Worm (Caenorhabditis elegans) whole organism, L4 larva: ENCODE measurements around the gene osm-11.

Experiments used
- F26F4.8 ChIP-seq: fragments of 200-800 bp; sonication (Bioruptor generic); conservative IDR thresholded peaks from 2 replicates; pipeline ENCODE4 v1.3.6; 2022; ENCODE audit warnings: missing genetic modification characterization, missing compliant biosample characterization
- T20F7.1 ChIP-seq: fragments of 200-800 bp; sonication (Bioruptor generic); optimal IDR thresholded peaks from 2 replicates; lab custom pipeline; 2018; ENCODE audit warnings: mild to moderate bottlenecking, missing genetic modification characterization, missing compliant biosample characterization
- ZK337.2 ChIP-seq: fragments of 200-800 bp; sonication (Bioruptor generic); IDR thresholded peaks from 2 replicates; pipeline ENCODE4 v1.3.6; 2022; ENCODE audit warnings: missing genetic modification reagents, missing genetic modification characterization, missing compliant biosample characterization
- aha-1 ChIP-seq: fragments of 150-350 bp; peaks from one replicate; lab custom pipeline; 2014; ENCODE audit warnings: missing biosample characterization, missing genetic modification characterization
- ceh-32 ChIP-seq: sonication (generic microtip); optimal IDR thresholded peaks from 2 replicates; lab custom pipeline; 2016; ENCODE audit warnings: mild to moderate bottlenecking, missing genetic modification characterization, missing compliant biosample characterization; ENCODE audit not compliant: poor library complexity
- ceh-44 ChIP-seq: fragments of 200-800 bp; sonication (Bioruptor generic); IDR thresholded peaks from 2 replicates; pipeline ENCODE4 v1.3.6; 2022; ENCODE audit warnings: missing genetic modification reagents, missing genetic modification characterization, missing compliant biosample characterization
- ctbp-1 ChIP-seq: fragments of 200-800 bp; sonication (Bioruptor generic); IDR thresholded peaks from 2 replicates; pipeline ENCODE4 v1.3.6; 2022; ENCODE audit warnings: missing genetic modification reagents, missing genetic modification characterization, missing compliant biosample characterization
- daf-16 ChIP-seq, 3 experiments: sonication (generic microtip); optimal IDR thresholded peaks; 2 replicates each; lab custom pipeline; 2016 to 2017; ENCODE audit warnings: missing genetic modification characterization in 3 of 3, missing genetic modification reagents in 3 of 3, mild to moderate bottlenecking in 2 of 3, missing compliant biosample characterization in 2 of 3, missing biosample characterization in 1 of 3, moderate library complexity in 1 of 3
- dmd-6 ChIP-seq: fragments of 200-800 bp; sonication (Bioruptor generic); IDR thresholded peaks from 2 replicates; pipeline ENCODE4 v1.3.6; 2022; ENCODE audit warnings: missing genetic modification reagents, missing genetic modification characterization, missing compliant biosample characterization
- dve-1 ChIP-seq: sonication (generic microtip); optimal IDR thresholded peaks from 2 replicates; lab custom pipeline; 2017; ENCODE audit warnings: antibody characterized with exemption, mild to moderate bottlenecking, missing genetic modification characterization, missing compliant biosample characterization; ENCODE audit not compliant: insufficient read depth
- egl-43 ChIP-seq: fragments of 200-800 bp; sonication (Bioruptor generic); IDR thresholded peaks from 2 replicates; pipeline ENCODE4 v1.3.6; 2022; ENCODE audit warnings: missing genetic modification reagents, missing genetic modification characterization, missing compliant biosample characterization
- fos-1 ChIP-seq: fragments of 150-350 bp; optimal IDR thresholded peaks from 2 replicates; lab custom pipeline; 2014; ENCODE audit warnings: missing biosample characterization, missing genetic modification characterization
- hlh-11 ChIP-seq: fragments of 200-800 bp; sonication (Bioruptor generic); optimal IDR thresholded peaks from 2 replicates; lab custom pipeline; 2018; ENCODE audit warnings: mild to moderate bottlenecking, missing genetic modification characterization, missing compliant biosample characterization
- hmg-1.1 ChIP-seq: fragments of 200-800 bp; sonication (Bioruptor generic); IDR thresholded peaks from 2 replicates; pipeline ENCODE4 v1.3.6; 2022; ENCODE audit warnings: missing genetic modification reagents, missing genetic modification characterization, missing compliant biosample characterization
- jun-1 ChIP-seq: fragments of 150-350 bp; optimal IDR thresholded peaks from 2 replicates; lab custom pipeline; 2014; ENCODE audit warnings: missing biosample characterization, missing genetic modification reagents, missing genetic modification characterization
- lin-15B ChIP-seq: fragments of 150-350 bp; sonication (generic microtip); optimal IDR thresholded peaks from 3 replicates; lab custom pipeline; 2014; ENCODE audit warnings: missing biosample characterization, missing genetic modification characterization
- lin-38 ChIP-seq: fragments of 200-800 bp; sonication (Bioruptor generic); IDR thresholded peaks from 2 replicates; pipeline ENCODE4 v1.3.6; 2022; ENCODE audit warnings: missing genetic modification reagents, missing genetic modification characterization, missing compliant biosample characterization
- lsy-2 ChIP-seq, 2 experiments: fragments of 150-350 bp in 1 of 2; sonication (generic microtip) in 1 of 2; optimal IDR thresholded peaks; 2 replicates each; lab custom pipeline; 2014 to 2017; ENCODE audit warnings: missing biosample characterization in 2 of 2, missing genetic modification characterization in 2 of 2
- mes-2 ChIP-seq: sonication (generic microtip); optimal IDR thresholded peaks from 2 replicates; lab custom pipeline; 2016; ENCODE audit warnings: missing genotype, mild to moderate bottlenecking, missing genetic modification characterization, missing compliant biosample characterization; ENCODE audit not compliant: poor library complexity, severe bottlenecking
- nhr-11 ChIP-seq: fragments of 150-350 bp; optimal IDR thresholded peaks from 2 replicates; lab custom pipeline; 2014; ENCODE audit warnings: missing biosample characterization, missing genetic modification characterization
- nhr-111 ChIP-seq: fragments of 200-800 bp; sonication (Bioruptor generic); optimal IDR thresholded peaks from 2 replicates; lab custom pipeline; 2018; ENCODE audit warnings: mild to moderate bottlenecking, missing genetic modification characterization, missing compliant biosample characterization
- nhr-28 ChIP-seq: fragments of 150-350 bp; optimal IDR thresholded peaks from 2 replicates; lab custom pipeline; 2014; ENCODE audit warnings: missing biosample characterization, missing genetic modification characterization
- nhr-42 ChIP-seq: fragments of 200-800 bp; sonication (Bioruptor generic); IDR thresholded peaks from 2 replicates; pipeline ENCODE4 v1.3.6; 2022; ENCODE audit warnings: missing genetic modification characterization, missing compliant biosample characterization
- nhr-48 ChIP-seq: sonication (generic microtip); optimal IDR thresholded peaks from 2 replicates; lab custom pipeline; 2016; ENCODE audit warnings: mild to moderate bottlenecking, missing genetic modification characterization, missing compliant biosample characterization
- nhr-77 ChIP-seq: fragments of 150-350 bp; optimal IDR thresholded peaks from 2 replicates; lab custom pipeline; 2014; ENCODE audit warnings: missing biosample characterization, missing genetic modification characterization
- rbr-2 ChIP-seq: sonication (generic microtip); optimal IDR thresholded peaks from 2 replicates; lab custom pipeline; 2016; ENCODE audit warnings: missing genotype, missing genetic modification characterization, missing compliant biosample characterization
- saeg-2 ChIP-seq: fragments of 200-800 bp; sonication (Bioruptor generic); IDR thresholded peaks from 2 replicates; pipeline ENCODE4 v1.3.6; 2022; ENCODE audit warnings: missing genetic modification reagents, missing genetic modification characterization, missing compliant biosample characterization
- set-16 ChIP-seq: fragments of 200-800 bp; sonication (Bioruptor generic); IDR thresholded peaks from 2 replicates; pipeline ENCODE4 v1.3.6; 2022; ENCODE audit warnings: missing genetic modification reagents, missing genetic modification characterization, missing compliant biosample characterization
- spr-1 ChIP-seq: sonication (generic microtip); optimal IDR thresholded peaks from 2 replicates; lab custom pipeline; 2016; ENCODE audit warnings: mild to moderate bottlenecking, missing genetic modification characterization, missing compliant biosample characterization
- spr-3 ChIP-seq: fragments of 200-800 bp; sonication (Bioruptor generic); optimal IDR thresholded peaks from 2 replicates; lab custom pipeline; 2018; ENCODE audit warnings: mild to moderate bottlenecking, missing genetic modification characterization, missing compliant biosample characterization
- tag-97 ChIP-seq: fragments of 200-800 bp; sonication (Bioruptor generic); IDR thresholded peaks from 2 replicates; pipeline ENCODE4 v1.3.6; 2022; ENCODE audit warnings: missing genetic modification characterization, missing compliant biosample characterization
- tra-1 ChIP-seq: fragments of 200-800 bp; sonication (Bioruptor generic); IDR thresholded peaks from 2 replicates; pipeline ENCODE4 v1.3.6; 2022; ENCODE audit warnings: missing genetic modification reagents, missing genetic modification characterization, missing compliant biosample characterization
- ztf-11 ChIP-seq: fragments of 150-350 bp; optimal IDR thresholded peaks from 2 replicates; lab custom pipeline; 2014; ENCODE audit warnings: missing biosample characterization, missing genetic modification characterization

osm-11 gene

ce11 chrX:17421532-17422078 lies at the start of gene osm-11 (continued):
- TF ChIP-seq ztf-11 (no peak), ceh-44 (GFP tag; lab: Robert Waterston, UW) (no peak), hlh-11 (tag; lab: Kevin White, UChicago) (peak; percentile 51), nhr-111 (GFP tag; lab: Kevin White, UChicago) (no peak), ZK337.2 (GFP tag; lab: Robert Waterston, UW) (no peak), nhr-48 (tag; lab: Kevin White, UChicago) (peak; percentile 87), spr-1 (no peak), lin-38 (no peak), saeg-2 (GFP tag; lab: Robert Waterston, UW) (no peak), ctbp-1 (GFP tag; lab: Robert Waterston, UW) (no peak), nhr-42 (no peak), F26F4.8 (GFP tag; lab: Robert Waterston, UW) (no peak), tag-97 (GFP tag; lab: Robert Waterston, UW) (no peak)

ce11 chrX:17468483-17468882 lies 47.1 kb upstream of the osm-11 start:
- TF ChIP-seq aha-1 (tag; lab: Kevin White, UChicago) = peak; percentile 92
- no peak for TF ChIP-seq nhr-11 (tag; lab: Kevin White, UChicago)

ce11 chrX:17466615-17467014 lies 45.2 kb upstream of the osm-11 start, which contains the start of gene ZK54.3:
Gene ZK54.3 (minus strand): TSS chrX:17467005.
- TF ChIP-seq hmg-1.1 (GFP tag; lab: Robert Waterston, UW) = 0 out of 2 replicates have a peak, but pooled peaks have one; percentile 9
- TF ChIP-seq ctbp-1 (GFP tag; lab: Robert Waterston, UW) = 0 out of 2 replicates have a peak, but pooled peaks have one; percentile 14
- peak; percentile 18 for TF ChIP-seq dve-1 (tag; lab: Kevin White, UChicago)
- no peak for TF ChIP-seq tra-1
- no peak for TF ChIP-seq fos-1 (tag; lab: Kevin White, UChicago)
- TF ChIP-seq lsy-2 (tag; optimal IDR thresholded peaks at IDR 0.05; lab: Kevin White, UChicago) = peak in 1 of 2 experiments; percentile 62
- TF ChIP-seq nhr-28 = no peak
- TF ChIP-seq jun-1 = no peak
- no peak for TF ChIP-seq ceh-32 (tag; lab: Kevin White, UChicago)
- TF ChIP-seq egl-43 (GFP tag; lab: Robert Waterston, UW) = no peak
- TF ChIP-seq tag-97 (GFP tag; lab: Robert Waterston, UW) = no peak
- no peak for TF ChIP-seq nhr-77 (tag; lab: Kevin White, UChicago)
- TF ChIP-seq spr-3 = no peak
- peak; percentile 24; the same call in 1 of the 2 replicates for TF ChIP-seq dmd-6 (GFP tag; lab: Robert Waterston, UW)

- TF ChIP-seq T20F7.1 (no peak), rbr-2 (tag; lab: Kevin White, UChicago) (peak; percentile 9), set-16 (0 out of 2 replicates have a peak, but pooled peaks have one; percentile 7), aha-1 (tag; lab: Kevin White, UChicago) (peak; percentile 8), lin-15B (tag; lab: Kevin White, UChicago) (no peak)
Measured at ce11 chrX:17464801-17465200, 43.4 kb upstream of the osm-11 start, which contains the start of gene slc-17.1. Gene slc-17.1 (minus strand): TSS chrX:17464901.

ce11 chrX:17461958-17462357 lies 40.6 kb upstream of the osm-11 start:
- TF ChIP-seq nhr-28 (no peak), daf-16 (GFP tag; optimal IDR thresholded peaks at IDR 0.05; lab: Kevin White, UChicago) (peak in 1 of 2 experiments; percentile 34), daf-16 (tag; optimal IDR thresholded peaks at IDR 0.05; lab: Kevin White, UChicago) (no peak), lsy-2 (tag; optimal IDR thresholded peaks at IDR 0.05; lab: Kevin White, UChicago) (peak in 1 of 2 experiments; percentile 0), mes-2 (tag; lab: Kevin White, UChicago) (peak; percentile 16)
